Fruit fly (Drosophila melanogaster) whole organism, adult: ENCODE results near the gene neur.

Experiments used
- CG11617 ChIP-seq: fragments of 200-800 bp; sonication (Bioruptor generic); optimal IDR thresholded peaks from 2 replicates; lab custom pipeline; 2017; ENCODE audit warnings: mild to moderate bottlenecking, missing biosample characterization, missing genetic modification reagents, missing genetic modification characterization
- CG12768 ChIP-seq: fragments of 200-800 bp; sonication (Bioruptor generic); optimal IDR thresholded peaks from 2 replicates; lab custom pipeline; 2017; ENCODE audit warnings: missing biosample characterization, missing genetic modification characterization, mild to moderate bottlenecking, moderate library complexity, missing genetic modification reagents
- CG14711 ChIP-seq: fragments of 200-800 bp; sonication (Bioruptor generic); optimal IDR thresholded peaks from 2 replicates; lab custom pipeline; 2018; ENCODE audit warnings: missing biosample characterization, mild to moderate bottlenecking, missing genetic modification characterization, moderate library complexity
- CG1620 ChIP-seq: fragments of 200-800 bp; sonication (Bioruptor generic); optimal IDR thresholded peaks from 2 replicates; lab custom pipeline; 2016; ENCODE audit warnings: missing biosample characterization, missing genetic modification characterization
- CG33017 ChIP-seq: fragments of 200-800 bp; sonication (Bioruptor generic); optimal IDR thresholded peaks from 2 replicates; lab custom pipeline; 2018; ENCODE audit warnings: missing biosample characterization, mild to moderate bottlenecking, missing genetic modification characterization, moderate library complexity
- CG5204 ChIP-seq: fragments of 200-800 bp; sonication (Bioruptor generic); optimal IDR thresholded peaks from 2 replicates; lab custom pipeline; 2016; ENCODE audit warnings: missing biosample characterization, missing genetic modification characterization
- CG7045 ChIP-seq: fragments of 200-800 bp; sonication (Bioruptor generic); optimal IDR thresholded peaks from 2 replicates; lab custom pipeline; 2017; ENCODE audit warnings: missing biosample characterization, mild to moderate bottlenecking, missing genetic modification characterization
- CG7101 ChIP-seq: fragments of 200-800 bp; sonication (Bioruptor generic); optimal IDR thresholded peaks from 2 replicates; lab custom pipeline; 2018; ENCODE audit warnings: missing biosample characterization, mild to moderate bottlenecking, missing genetic modification characterization, moderate library complexity
- Clk ChIP-seq: fragments of 200-800 bp; sonication (Bioruptor generic); optimal IDR thresholded peaks from 2 replicates; lab custom pipeline; 2017; ENCODE audit warnings: missing biosample characterization, missing genetic modification characterization
- Crg-1 ChIP-seq: fragments of 200-800 bp; sonication (Bioruptor generic); optimal IDR thresholded peaks from 2 replicates; lab custom pipeline; 2016; ENCODE audit warnings: missing biosample characterization, missing genetic modification characterization
- Hr96 ChIP-seq: fragments of 200-800 bp; sonication (Bioruptor generic); optimal IDR thresholded peaks from 2 replicates; lab custom pipeline; 2016; ENCODE audit warnings: missing biosample characterization, missing genetic modification characterization
- Mnt ChIP-seq: fragments of 200-800 bp; sonication (Bioruptor generic); optimal IDR thresholded peaks from 2 replicates; lab custom pipeline; 2016; ENCODE audit warnings: missing biosample characterization, mild to moderate bottlenecking, missing genetic modification characterization
- bab1 ChIP-seq: fragments of 200-800 bp; sonication (Bioruptor generic); optimal IDR thresholded peaks from 3 replicates; lab custom pipeline; 2019; ENCODE audit warnings: missing biosample characterization, mild to moderate bottlenecking, missing genetic modification characterization, moderate library complexity
- cic ChIP-seq: fragments of 200-800 bp; sonication (Bioruptor generic); optimal IDR thresholded peaks from 2 replicates; lab custom pipeline; 2017; ENCODE audit warnings: missing biosample characterization, mild to moderate bottlenecking, missing genetic modification characterization, moderate library complexity
- cnc ChIP-seq, 2 experiments: fragments of >200 bp; optimal IDR thresholded peaks; 2 replicates each; lab custom pipeline; 2017
- kay ChIP-seq: fragments of 200-800 bp; sonication (Bioruptor generic); peaks from one replicate; lab custom pipeline; 2016; ENCODE audit warnings: missing biosample characterization, missing genetic modification characterization, borderline replicate concordance
- ovo ChIP-seq: fragments of 200-800 bp; sonication (Bioruptor generic); optimal IDR thresholded peaks from 2 replicates; lab custom pipeline; 2016; ENCODE audit warnings: missing biosample characterization, missing genetic modification characterization
- pad ChIP-seq: fragments of 200-800 bp; sonication (Bioruptor generic); optimal IDR thresholded peaks from 3 replicates; lab custom pipeline; 2017; ENCODE audit warnings: missing biosample characterization, missing genetic modification characterization, mild to moderate bottlenecking, moderate library complexity, missing genetic modification reagents
- tj ChIP-seq: fragments of 200-800 bp; sonication (Bioruptor generic); optimal IDR thresholded peaks from 3 replicates; lab custom pipeline; 2017; ENCODE audit warnings: missing biosample characterization, mild to moderate bottlenecking, missing genetic modification characterization, moderate library complexity
- toe ChIP-seq: fragments of 200-800 bp; sonication (Bioruptor generic); optimal IDR thresholded peaks from 2 replicates; lab custom pipeline; 2016; ENCODE audit warnings: missing biosample characterization, missing genetic modification characterization

The neur gene

DNA sequence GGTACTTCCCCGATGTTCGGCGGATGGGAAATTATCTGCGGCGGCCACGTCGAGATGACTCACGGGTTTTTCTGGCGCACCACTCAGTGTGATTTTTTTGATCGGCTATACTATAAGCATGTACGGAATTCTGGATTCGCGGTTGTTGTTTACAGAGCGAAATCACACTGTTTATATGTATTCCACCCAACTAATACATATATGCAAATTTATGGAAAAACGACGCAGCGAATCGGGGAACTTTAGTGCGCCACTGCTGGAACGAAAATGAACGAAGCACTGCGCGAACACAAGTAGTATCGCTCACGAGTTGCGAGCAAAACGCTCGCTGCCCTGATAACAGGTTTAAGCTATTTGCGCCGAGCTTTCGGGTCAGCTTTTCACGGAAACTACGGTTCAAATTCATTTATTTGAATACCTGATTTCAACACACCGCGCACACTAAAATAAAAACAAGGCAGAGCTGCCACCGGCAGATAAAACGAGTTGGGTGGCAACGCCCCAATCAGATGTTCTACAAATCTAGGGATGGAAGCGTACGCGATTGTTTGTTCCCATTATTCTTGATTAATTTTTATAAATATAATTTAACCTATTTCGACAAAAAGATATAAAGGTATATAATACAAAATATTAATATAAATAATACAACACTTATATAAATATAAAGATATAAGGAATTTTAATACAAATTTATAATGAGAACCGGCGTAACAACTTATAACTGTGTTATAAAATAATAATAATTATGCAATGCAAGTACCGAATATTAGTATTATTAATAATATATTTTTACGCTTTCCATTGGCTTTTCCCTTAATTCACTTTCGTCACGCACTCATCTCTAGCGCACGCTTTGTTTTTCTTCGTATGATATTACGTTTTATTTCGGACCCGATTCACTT, 8.5 kb upstream of the neur start, which contains the start of gene Rel:
Gene Rel, minus strand, starts transcription at position 417 of the 905 bp plus-strand sequence.
- peak; percentile 80 for TF ChIP-seq Crg-1 (GFP tag; lab: Kevin White, UChicago)
- no peak for TF ChIP-seq toe (GFP tag; lab: Kevin White, UChicago)
- TF ChIP-seq cic (GFP tag; lab: Kevin White, UChicago), result peak; percentile 97
- no peak for TF ChIP-seq CG5204 (GFP tag; lab: Kevin White, UChicago)
- peak; percentile 92 for TF ChIP-seq Mnt
- peak; percentile 64 for TF ChIP-seq CG33017 (tag; lab: Kevin White, UChicago)
- no peak for TF ChIP-seq ovo (GFP tag; lab: Kevin White, UChicago)
- peak; percentile 99 for TF ChIP-seq kay (GFP tag; lab: Kevin White, UChicago)
- no peak for TF ChIP-seq Hr96 (GFP tag; lab: Kevin White, UChicago)
- no peak for TF ChIP-seq tj (GFP tag; lab: Kevin White, UChicago)
- peak; percentile 74 for TF ChIP-seq CG14711
- TF ChIP-seq CG7101, result peak; percentile 78
- TF ChIP-seq Clk (GFP tag; lab: Kevin White, UChicago), result peak; percentile 8
- TF ChIP-seq CG7045, result peak; percentile 62
- peak; percentile 72 for TF ChIP-seq CG11617 (GFP tag; lab: Kevin White, UChicago)
- peak; percentile 41 for TF ChIP-seq pad (GFP tag; lab: Kevin White, UChicago)
- TF ChIP-seq cnc (optimal IDR thresholded peaks at IDR 0.05; lab: Kevin White, UChicago), result peak in 1 of 2 experiments; percentile 13
- TF ChIP-seq bab1 (GFP tag; lab: Kevin White, UChicago), result peak; percentile 76
- peak; percentile 63 for TF ChIP-seq CG12768 (GFP tag; lab: Kevin White, UChicago)
- TF ChIP-seq CG1620, result no peak

DNA sequence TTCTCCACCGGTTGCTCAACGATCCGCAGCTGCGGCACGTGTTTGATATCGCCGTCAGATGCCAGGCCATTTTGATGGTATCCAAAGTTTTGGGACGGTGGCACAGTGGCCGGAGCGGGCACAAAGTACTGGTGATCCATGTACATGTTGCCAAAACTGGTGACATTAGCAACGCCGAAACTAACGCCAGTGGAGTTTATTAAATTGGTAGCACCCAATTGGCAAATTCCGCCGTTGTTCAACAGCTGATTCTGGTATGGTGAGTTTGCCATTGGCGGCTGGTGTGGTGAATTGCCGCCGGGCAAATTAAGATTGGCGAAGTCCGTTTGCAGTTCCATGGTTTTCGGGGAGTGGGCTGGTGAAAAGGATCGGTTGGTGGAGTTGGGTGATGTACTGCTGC, 7.7 kb upstream of the neur start:
- no peak for TF ChIP-seq Clk (GFP tag; lab: Kevin White, UChicago)
- TF ChIP-seq bab1 (GFP tag; lab: Kevin White, UChicago), result peak; percentile 1

DNA sequence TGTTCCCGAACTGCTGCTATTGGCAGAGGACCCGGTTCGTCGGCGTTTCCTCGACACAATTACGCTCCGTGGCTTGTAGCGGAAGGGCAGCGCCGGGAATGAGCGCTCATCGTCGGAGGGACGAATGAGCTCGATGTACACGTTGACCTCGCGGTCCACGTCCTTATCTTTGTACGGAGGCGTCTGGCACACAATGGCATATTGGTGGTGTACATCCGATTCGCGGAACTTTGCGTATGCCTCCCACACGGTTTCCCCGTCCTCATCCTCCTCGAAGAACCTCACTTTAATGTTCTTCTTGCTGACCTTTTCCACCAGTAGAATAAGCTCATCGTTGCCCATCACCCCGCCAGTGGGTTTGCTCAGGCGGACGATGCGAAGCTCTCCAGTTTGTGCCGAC, 6.5 kb upstream of the neur start:
- TF ChIP-seq CG7045, result no peak
- TF ChIP-seq Clk (GFP tag; lab: Kevin White, UChicago), result no peak
- TF ChIP-seq cnc (optimal IDR thresholded peaks at IDR 0.05; lab: Kevin White, UChicago), result no peak
- no peak for TF ChIP-seq CG33017 (tag; lab: Kevin White, UChicago)
- TF ChIP-seq bab1 (GFP tag; lab: Kevin White, UChicago), result no peak
- TF ChIP-seq toe (GFP tag; lab: Kevin White, UChicago), result no peak
- TF ChIP-seq CG12768 (GFP tag; lab: Kevin White, UChicago), result no peak

DNA sequence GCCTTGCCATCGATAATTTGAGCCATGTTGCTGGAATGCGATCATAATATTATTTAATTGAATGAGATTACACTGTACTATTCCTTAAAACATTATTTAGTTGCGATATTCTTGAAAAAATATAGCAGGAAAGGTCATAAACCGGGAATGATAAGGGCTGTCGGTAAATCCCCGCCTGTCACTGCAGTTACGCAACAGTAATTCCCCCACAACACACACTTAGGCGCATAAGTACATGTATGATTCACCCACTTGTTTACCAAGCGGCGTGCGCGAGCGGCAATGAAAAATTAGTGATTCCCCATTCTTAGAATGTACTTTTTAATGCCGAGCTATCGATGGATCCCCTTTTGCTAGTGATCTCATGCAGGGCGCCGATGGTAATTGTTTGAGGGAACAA, 4.3 kb upstream of the neur start:
- TF ChIP-seq toe (GFP tag; lab: Kevin White, UChicago) (no peak), CG1620 (no peak), pad (GFP tag; lab: Kevin White, UChicago) (no peak), Clk (GFP tag; lab: Kevin White, UChicago) (no peak), cic (GFP tag; lab: Kevin White, UChicago) (peak; percentile 70), CG12768 (GFP tag; lab: Kevin White, UChicago) (no peak), CG11617 (GFP tag; lab: Kevin White, UChicago) (no peak), ovo (GFP tag; lab: Kevin White, UChicago) (no peak), tj (GFP tag; lab: Kevin White, UChicago) (no peak), bab1 (GFP tag; lab: Kevin White, UChicago) (no peak), CG7101 (no peak), CG5204 (GFP tag; lab: Kevin White, UChicago) (no peak), Crg-1 (GFP tag; lab: Kevin White, UChicago) (no peak), Mnt (peak; percentile 31), cnc (optimal IDR thresholded peaks at IDR 0.05; lab: Kevin White, UChicago) (no peak), kay (GFP tag; lab: Kevin White, UChicago) (peak; percentile 97), CG33017 (tag; lab: Kevin White, UChicago) (no peak)

DNA sequence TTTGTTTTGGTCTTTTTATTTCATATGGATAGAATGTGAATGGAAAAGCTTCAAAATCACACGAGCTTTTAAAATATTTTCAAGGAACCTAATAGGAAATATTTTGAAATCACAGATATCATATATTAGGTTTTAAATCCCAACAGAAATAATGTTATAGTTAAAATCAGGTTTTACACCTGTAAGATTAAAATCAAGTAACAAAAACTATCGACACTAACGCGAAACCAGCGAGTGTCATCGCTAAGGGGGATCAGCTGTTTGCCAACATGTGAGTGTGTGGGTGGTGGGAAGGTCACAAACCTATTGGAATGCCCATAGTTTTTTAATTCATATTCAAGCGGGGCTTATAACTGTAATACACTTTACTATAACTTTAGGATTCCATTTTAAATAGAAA, 619 bp downstream of the neur start, which contains the start of gene hyx:
Gene hyx, plus strand, starts transcription at position 109 of the 400 bp plus-strand sequence.
- peak; percentile 62 for TF ChIP-seq kay (GFP tag; lab: Kevin White, UChicago)
- TF ChIP-seq CG11617 (GFP tag; lab: Kevin White, UChicago), result peak; percentile 49
- TF ChIP-seq CG1620, result peak; percentile 32
- no peak for TF ChIP-seq Hr96 (GFP tag; lab: Kevin White, UChicago)
- TF ChIP-seq Mnt, result peak; percentile 60
- TF ChIP-seq pad (GFP tag; lab: Kevin White, UChicago), result peak; percentile 78
- peak; percentile 53 for TF ChIP-seq Crg-1 (GFP tag; lab: Kevin White, UChicago)
- no peak for TF ChIP-seq CG5204 (GFP tag; lab: Kevin White, UChicago)
- TF ChIP-seq Clk (GFP tag; lab: Kevin White, UChicago), result no peak
- TF ChIP-seq CG14711, result peak; percentile 21
- TF ChIP-seq CG7101, result peak; percentile 41
- TF ChIP-seq cic (GFP tag; lab: Kevin White, UChicago), result peak; percentile 59
- TF ChIP-seq toe (GFP tag; lab: Kevin White, UChicago), result no peak
- TF ChIP-seq CG12768 (GFP tag; lab: Kevin White, UChicago), result peak; percentile 31
- no peak for TF ChIP-seq cnc (optimal IDR thresholded peaks at IDR 0.05; lab: Kevin White, UChicago)
- no peak for TF ChIP-seq tj (GFP tag; lab: Kevin White, UChicago)
- no peak for TF ChIP-seq ovo (GFP tag; lab: Kevin White, UChicago)
- TF ChIP-seq bab1 (GFP tag; lab: Kevin White, UChicago), result peak; percentile 66
- TF ChIP-seq CG33017 (tag; lab: Kevin White, UChicago), result peak; percentile 14
- TF ChIP-seq CG7045, result no peak
